Fruit fly (Drosophila melanogaster) whole organism, adult: ENCODE data around the gene CG42322.

Experiments
- CG12768 ChIP-seq: fragments of 200-800 bp; sonication (Bioruptor generic); optimal IDR thresholded peaks from 2 replicates; lab custom pipeline; 2017; ENCODE audit warnings: missing biosample characterization, missing genetic modification characterization, mild to moderate bottlenecking, moderate library complexity, missing genetic modification reagents
- CG33017 ChIP-seq: fragments of 200-800 bp; sonication (Bioruptor generic); optimal IDR thresholded peaks from 2 replicates; lab custom pipeline; 2018; ENCODE audit warnings: missing biosample characterization, mild to moderate bottlenecking, missing genetic modification characterization, moderate library complexity
- CG7045 ChIP-seq: fragments of 200-800 bp; sonication (Bioruptor generic); optimal IDR thresholded peaks from 2 replicates; lab custom pipeline; 2017; ENCODE audit warnings: missing biosample characterization, mild to moderate bottlenecking, missing genetic modification characterization
- Clk ChIP-seq: fragments of 200-800 bp; sonication (Bioruptor generic); optimal IDR thresholded peaks from 2 replicates; lab custom pipeline; 2017; ENCODE audit warnings: missing biosample characterization, missing genetic modification characterization
- cnc ChIP-seq, 2 experiments: fragments of >200 bp; optimal IDR thresholded peaks; 2 replicates each; lab custom pipeline; 2017
- tj ChIP-seq: fragments of 200-800 bp; sonication (Bioruptor generic); optimal IDR thresholded peaks from 3 replicates; lab custom pipeline; 2017; ENCODE audit warnings: missing biosample characterization, mild to moderate bottlenecking, missing genetic modification characterization, moderate library complexity

- no peak for TF ChIP-seq CG33017 (tag; lab: Kevin White, UChicago)
- no peak for TF ChIP-seq cnc (optimal IDR thresholded peaks at IDR 0.05; lab: Kevin White, UChicago)
- no peak for TF ChIP-seq tj
- TF ChIP-seq CG12768 (GFP tag; lab: Kevin White, UChicago): no peak
- no peak for TF ChIP-seq Clk (GFP tag; lab: Kevin White, UChicago)
- TF ChIP-seq CG7045 (GFP tag; lab: Kevin White, UChicago): no peak
These were observed 32.6 kb downstream of the CG42322 start, which contains the start of gene Takl1 for dm6 chr3R:20772543-20772942.
